Worm (Caenorhabditis elegans): Measurements from ENCODE around the gene ppfr-4.

Gene ppfr-4

ce11 chrIII:2652704-2653566 is 33.2 kb downstream of the ppfr-4 start:
- TF ChIP-seq elt-2 (tag; optimal IDR thresholded peaks at IDR 0.05) (peak; percentile 86), mec-3 (tag; optimal IDR thresholded peaks at IDR 0.05; ENCODE audit: borderline replicate concordance) (no peak)

ce11 chrIII:2656168-2656567 is 36.4 kb downstream of the ppfr-4 start:
- TF ChIP-seq pag-3 (tag; optimal IDR thresholded peaks at IDR 0.05; ENCODE audit: borderline replicate concordance): no peak
- no peak for TF ChIP-seq ceh-9 (tag; optimal IDR thresholded peaks at IDR 0.05)
- no peak for TF ChIP-seq syd-9 (tag; optimal IDR thresholded peaks at IDR 0.05)
- TF ChIP-seq eyg-1 (tag; optimal IDR thresholded peaks at IDR 0.05): no peak
- TF ChIP-seq hlh-6 (tag; optimal IDR thresholded peaks at IDR 0.05): no peak
- no peak for TF ChIP-seq unc-55 (GFP tag; optimal IDR thresholded peaks at IDR 0.05)
- no peak for TF ChIP-seq Y22D7AL.16 (tag; optimal IDR thresholded peaks at IDR 0.05)

ce11 chrIII:2657783-2658182 is 38.0 kb downstream of the ppfr-4 start, which contains the start of gene let-805:
Gene let-805 (plus strand): TSS chrIII:2658083.
- TF ChIP-seq ttx-3 (tag; optimal IDR thresholded peaks at IDR 0.05): no peak
- no peak for TF ChIP-seq mec-3 (tag; optimal IDR thresholded peaks at IDR 0.05; ENCODE audit: borderline replicate concordance)

All from whole organism, late embryonic.